Worm (Caenorhabditis elegans): ENCODE results near the gene abl-1.

- no peak for TF ChIP-seq dmd-4 (tag; optimal IDR thresholded peaks at IDR 0.05)
- TF ChIP-seq nhr-25 (tag; optimal IDR thresholded peaks at IDR 0.05) = no peak
- no peak for TF ChIP-seq lin-39 (tag; optimal IDR thresholded peaks at IDR 0.05)
- no peak for TF ChIP-seq ceh-82 (tag; optimal IDR thresholded peaks at IDR 0.05)
- no peak for TF ChIP-seq mbf-1 (tag; optimal IDR thresholded peaks at IDR 0.05)
- TF ChIP-seq peb-1 (tag; optimal IDR thresholded peaks at IDR 0.05) = no peak
These were observed 6.9 kb upstream of the abl-1 start for ce11 chrX:10630952-10631351.
